Fruit fly (Drosophila melanogaster) whole organism, embryonic: ENCODE measurements around the gene Ccdc114.
A peak's percentile ranks its signal among the peaks of the same experiment; 100 is the strongest.

Source experiments
- Awh ChIP-seq: fragments of 200-800 bp; sonication (Bioruptor generic); IDR thresholded peaks from 2 replicates; pipeline ENCODE4, ENCODE4 v1.3.6; 2022; ENCODE audit warnings: missing biosample characterization, missing genetic modification characterization
- BEAF-32 ChIP-seq: fragments of 200-800 bp; sonication (Bioruptor generic); optimal IDR thresholded peaks from 3 replicates; lab custom pipeline; 2017; ENCODE audit warnings: missing biosample characterization, missing genetic modification characterization, mild to moderate bottlenecking, moderate library complexity, missing genetic modification reagents
- CG10267 ChIP-seq: fragments of 200-800 bp; sonication (Bioruptor generic); optimal IDR thresholded peaks from 2 replicates; lab custom pipeline; 2018; ENCODE audit warnings: missing biosample characterization, mild to moderate bottlenecking, missing genetic modification characterization, moderate library complexity
- CG14441 ChIP-seq: fragments of 200-800 bp; sonication (Bioruptor generic); IDR thresholded peaks from 2 replicates; pipeline ENCODE4 v1.3.6; 2022; ENCODE audit warnings: missing biosample characterization, missing genetic modification characterization
- CG1529 ChIP-seq: fragments of 200-800 bp; sonication (Bioruptor generic); optimal IDR thresholded peaks from 3 replicates; lab custom pipeline; 2018; ENCODE audit warnings: missing biosample characterization, missing genetic modification characterization
- CG15696 ChIP-seq: fragments of 200-800 bp; sonication (Bioruptor generic); optimal IDR thresholded peaks from 2 replicates; lab custom pipeline; 2019; ENCODE audit warnings: missing biosample characterization, mild to moderate bottlenecking, missing genetic modification characterization, moderate library complexity
- CG16813 ChIP-seq: fragments of 200-800 bp; sonication (Bioruptor generic); IDR thresholded peaks from 3 replicates; pipeline ENCODE4 v1.3.6; 2022; ENCODE audit warnings: missing biosample characterization, missing genetic modification characterization; ENCODE audit not compliant: partially characterized antibody
- CG17802 ChIP-seq: fragments of 200-800 bp; sonication (Bioruptor generic); optimal IDR thresholded peaks from 2 replicates; lab custom pipeline; 2018; ENCODE audit warnings: missing biosample characterization, mild to moderate bottlenecking, missing genetic modification characterization, moderate library complexity
- CG17829 ChIP-seq: fragments of 200-800 bp; optimal IDR thresholded peaks from 2 replicates; lab custom pipeline; 2019; ENCODE audit warnings: missing biosample characterization, mild to moderate bottlenecking, missing genetic modification characterization, moderate library complexity
- CG2129 ChIP-seq: fragments of 200-800 bp; sonication (Bioruptor generic); IDR thresholded peaks from 2 replicates; pipeline ENCODE4 v1.3.6; 2022; ENCODE audit warnings: missing biosample characterization, missing genetic modification characterization; ENCODE audit not compliant: partially characterized antibody
- CG3726 ChIP-seq: fragments of 200-800 bp; sonication (Bioruptor generic); IDR thresholded peaks from 3 replicates; pipeline ENCODE4, ENCODE4 v1.3.6; 2022; ENCODE audit warnings: missing biosample characterization, missing genetic modification characterization
- CG4617 ChIP-seq: fragments of 200-800 bp; sonication (Bioruptor generic); optimal IDR thresholded peaks from 3 replicates; lab custom pipeline; 2016; ENCODE audit warnings: missing biosample characterization, missing genetic modification characterization, borderline replicate concordance
- CG4820 ChIP-seq: fragments of 200-800 bp; sonication (Bioruptor generic); optimal IDR thresholded peaks from 3 replicates; lab custom pipeline; 2016; ENCODE audit warnings: missing biosample characterization, missing genetic modification characterization
- CG5953 ChIP-seq: fragments of 200-800 bp; sonication (Bioruptor generic); IDR thresholded peaks from 2 replicates; pipeline ENCODE4 v1.3.6; 2022; ENCODE audit warnings: missing biosample characterization, missing genetic modification characterization
- CG6254 ChIP-seq: fragments of 200-800 bp; sonication (Bioruptor generic); optimal IDR thresholded peaks from 3 replicates; lab custom pipeline; 2017; ENCODE audit warnings: mild to moderate bottlenecking, missing biosample characterization, missing genetic modification reagents, missing genetic modification characterization
- CG6791 ChIP-seq: fragments of 200-800 bp; sonication (Bioruptor generic); IDR thresholded peaks from 3 replicates; pipeline ENCODE4 v1.3.6; 2022; ENCODE audit warnings: missing biosample characterization, missing genetic modification characterization; ENCODE audit not compliant: partially characterized antibody
- CG6813 ChIP-seq: fragments of 200-800 bp; sonication (Bioruptor generic); optimal IDR thresholded peaks from 2 replicates; lab custom pipeline; 2017; ENCODE audit warnings: missing biosample characterization, missing genetic modification characterization, mild to moderate bottlenecking, moderate library complexity, missing genetic modification reagents
- CG7271 ChIP-seq: fragments of 200-800 bp; sonication (Bioruptor generic); optimal IDR thresholded peaks from 2 replicates; lab custom pipeline; 2018; ENCODE audit warnings: missing biosample characterization, mild to moderate bottlenecking, missing genetic modification characterization, moderate library complexity
- CG7372 ChIP-seq: fragments of 200-800 bp; sonication (Bioruptor generic); IDR thresholded peaks from 2 replicates; pipeline ENCODE4 v1.3.6; 2022; ENCODE audit warnings: missing biosample characterization, missing genetic modification characterization
- CG7963 ChIP-seq: fragments of 200-800 bp; sonication (Bioruptor generic); IDR thresholded peaks from 3 replicates; pipeline ENCODE4 v1.3.6; 2022; ENCODE audit warnings: missing biosample characterization, missing genetic modification characterization; ENCODE audit not compliant: partially characterized antibody
- Dp ChIP-seq: fragments of 200-800 bp; sonication (Bioruptor generic); optimal IDR thresholded peaks from 2 replicates; lab custom pipeline; 2018; ENCODE audit warnings: missing biosample characterization, mild to moderate bottlenecking, missing genetic modification characterization, moderate library complexity
- ERR ChIP-seq: fragments of 200-800 bp; sonication (Bioruptor generic); optimal IDR thresholded peaks from 2 replicates; lab custom pipeline; 2016; ENCODE audit warnings: missing biosample characterization, missing genetic modification characterization
- Ets97D ChIP-seq: fragments of 200-800 bp; sonication (Bioruptor generic); optimal IDR thresholded peaks from 3 replicates; lab custom pipeline; 2016; ENCODE audit warnings: missing biosample characterization, missing genetic modification characterization
- HLH4C ChIP-seq: fragments of 200-800 bp; sonication (Bioruptor generic); IDR thresholded peaks from 3 replicates; pipeline ENCODE4 v1.3.6; 2022; ENCODE audit warnings: missing biosample characterization, missing genetic modification characterization; ENCODE audit not compliant: partially characterized antibody
- HmgZ ChIP-seq: fragments of 200-800 bp; sonication (Bioruptor generic); optimal IDR thresholded peaks from 2 replicates; lab custom pipeline; 2018; ENCODE audit warnings: missing biosample characterization, mild to moderate bottlenecking, missing genetic modification characterization
- MBD-R2 ChIP-seq: fragments of 200-800 bp; sonication (Bioruptor generic); IDR thresholded peaks from 2 replicates; pipeline ENCODE4 v1.3.6; 2022; ENCODE audit warnings: missing biosample characterization, missing genetic modification characterization
- Myb ChIP-seq: fragments of 200-800 bp; sonication (Bioruptor generic); optimal IDR thresholded peaks from 2 replicates; lab custom pipeline; 2016; ENCODE audit warnings: missing biosample characterization, missing genetic modification characterization
- Neu2 ChIP-seq: fragments of 200-800 bp; sonication (Bioruptor generic); optimal IDR thresholded peaks from 3 replicates; lab custom pipeline; 2016; ENCODE audit warnings: missing biosample characterization, missing genetic modification characterization, borderline replicate concordance
- Ssrp ChIP-seq: fragments of 200-800 bp; sonication (Bioruptor generic); optimal IDR thresholded peaks from 2 replicates; lab custom pipeline; 2018; ENCODE audit warnings: missing biosample characterization, mild to moderate bottlenecking, missing genetic modification characterization, moderate library complexity
- Xbp1 ChIP-seq: fragments of 200-800 bp; sonication (Bioruptor generic); optimal IDR thresholded peaks from 3 replicates; lab custom pipeline; 2016; ENCODE audit warnings: missing biosample characterization, mild to moderate bottlenecking, missing genetic modification characterization
- ara ChIP-seq: fragments of 200-800 bp; sonication (Bioruptor generic); IDR thresholded peaks from 2 replicates; pipeline ENCODE4 v1.3.6; 2022; ENCODE audit warnings: missing biosample characterization, missing genetic modification characterization
- ash1 ChIP-seq: fragments of 200-800 bp; sonication (Bioruptor generic); optimal IDR thresholded peaks from 2 replicates; lab custom pipeline; 2018; ENCODE audit warnings: missing biosample characterization, mild to moderate bottlenecking, missing genetic modification characterization
- cad ChIP-seq: fragments of >200 bp; optimal IDR thresholded peaks from 2 replicates; lab custom pipeline; 2017; ENCODE audit warnings: missing biosample characterization, missing genetic modification characterization
- gcm2 ChIP-seq: fragments of 200-800 bp; sonication (Bioruptor generic); optimal IDR thresholded peaks from 2 replicates; lab custom pipeline; 2016; ENCODE audit warnings: missing biosample characterization, missing genetic modification characterization
- gfzf ChIP-seq: fragments of 200-800 bp; sonication (Bioruptor generic); optimal IDR thresholded peaks from 2 replicates; lab custom pipeline; 2016; ENCODE audit warnings: missing biosample characterization, mild to moderate bottlenecking, missing genetic modification characterization, moderate library complexity
- grau ChIP-seq: fragments of 200-800 bp; optimal IDR thresholded peaks from 3 replicates; lab custom pipeline; 2019; ENCODE audit warnings: missing biosample characterization, mild to moderate bottlenecking, missing genetic modification characterization, moderate library complexity
- grn ChIP-seq: fragments of 200-800 bp; sonication (Bioruptor generic); optimal IDR thresholded peaks from 3 replicates; lab custom pipeline; 2017; ENCODE audit warnings: missing biosample characterization, missing genetic modification characterization
- inv ChIP-seq: fragments of 200-800 bp; sonication (Bioruptor generic); IDR thresholded peaks from 2 replicates; pipeline ENCODE4 v1.3.6; 2022; ENCODE audit warnings: missing biosample characterization, missing genetic modification characterization; ENCODE audit not compliant: partially characterized antibody
- jing ChIP-seq: fragments of 200-800 bp; sonication (Bioruptor generic); optimal IDR thresholded peaks from 2 replicates; lab custom pipeline; 2018; ENCODE audit warnings: missing biosample characterization, mild to moderate bottlenecking, missing genetic modification characterization
- kni ChIP-seq: fragments of 200-800 bp; sonication (Bioruptor generic); optimal IDR thresholded peaks from 3 replicates; lab custom pipeline; 2017; ENCODE audit warnings: mild to moderate bottlenecking, missing biosample characterization, missing genetic modification reagents, missing genetic modification characterization
- nerfin-2 ChIP-seq: fragments of 200-800 bp; sonication (Bioruptor generic); IDR thresholded peaks from 2 replicates; pipeline ENCODE4 v1.3.6; 2022; ENCODE audit warnings: missing biosample characterization, missing genetic modification characterization; ENCODE audit not compliant: partially characterized antibody
- phol ChIP-seq: fragments of 200-800 bp; sonication (Bioruptor generic); optimal IDR thresholded peaks from 3 replicates; lab custom pipeline; 2018; ENCODE audit warnings: missing biosample characterization, mild to moderate bottlenecking, missing genetic modification characterization, moderate library complexity
- seq ChIP-seq: fragments of 200-800 bp; sonication (Bioruptor generic); IDR thresholded peaks from 2 replicates; pipeline ENCODE4 v1.3.6; 2022; ENCODE audit warnings: missing biosample characterization, missing genetic modification characterization
- trem ChIP-seq: fragments of 200-800 bp; optimal IDR thresholded peaks from 3 replicates; lab custom pipeline; 2019; ENCODE audit warnings: missing biosample characterization, mild to moderate bottlenecking, missing genetic modification characterization, moderate library complexity
- z ChIP-seq: fragments of 200-800 bp; sonication (Bioruptor generic); IDR thresholded peaks from 3 replicates; pipeline ENCODE4 v1.3.6; 2022; ENCODE audit warnings: missing biosample characterization, missing genetic modification characterization
- zen2 ChIP-seq: fragments of 200-800 bp; sonication (Bioruptor generic); IDR thresholded peaks from 3 replicates; pipeline ENCODE4 v1.3.6; 2022; ENCODE audit warnings: missing biosample characterization, missing genetic modification characterization; ENCODE audit not compliant: partially characterized antibody
- zfh1 ChIP-seq: fragments of 200-800 bp; sonication (Bioruptor generic); IDR thresholded peaks from 3 replicates; pipeline ENCODE4 v1.3.6; 2022; ENCODE audit warnings: missing biosample characterization, missing genetic modification characterization

The Ccdc114 gene

DNA sequence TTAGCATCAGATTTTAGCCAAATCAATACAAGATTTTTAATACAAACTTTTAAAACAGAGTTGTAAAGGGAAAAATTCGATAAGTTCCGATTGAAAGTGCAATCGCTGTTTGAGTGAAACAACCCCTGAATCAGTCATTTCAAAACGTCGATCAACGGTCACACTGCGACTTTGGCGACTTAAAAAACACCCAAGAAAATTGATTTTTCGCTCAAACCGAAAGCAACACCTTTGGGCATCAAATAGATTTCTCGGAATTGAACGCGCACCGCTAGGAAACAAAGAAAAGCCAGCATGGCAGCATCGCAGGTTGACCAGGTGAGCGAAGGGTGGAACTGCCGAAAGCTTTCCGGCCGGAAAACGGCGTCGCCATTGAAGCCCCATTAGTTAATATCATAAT, 19.1 kb upstream of the Ccdc114 start, which contains the start of gene Arl6IP1 (continued):
- TF ChIP-seq CG17829 (peak; percentile 15), CG7271 (tag; lab: Kevin White, UChicago) (no peak), CG6791 (peak; percentile 73), BEAF-32 (peak; percentile 51), Dp (GFP tag; lab: Kevin White, UChicago) (peak; percentile 88), z (GFP tag; lab: Robert Waterston, UW) (peak; percentile 80), CG14441 (no peak), CG6813 (GFP tag; lab: Kevin White, UChicago) (no peak), ash1 (GFP tag; lab: Kevin White, UChicago) (no peak), phol (peak; percentile 52), Xbp1 (GFP tag; lab: Kevin White, UChicago) (no peak), CG3726 (GFP tag; lab: Robert Waterston, UW) (no peak), Neu2 (GFP tag; lab: Kevin White, UChicago) (no peak), CG16813 (GFP tag; lab: Robert Waterston, UW) (peak; percentile 19; the same call in 1 of the 3 replicates), CG7963 (0 out of 3 replicates have a peak, but pooled peaks have one; percentile 39), MBD-R2 (peak; percentile 91), zfh1 (GFP tag; lab: Robert Waterston, UW) (no peak), Ssrp (tag; lab: Kevin White, UChicago) (no peak), CG15696 (tag; lab: Kevin White, UChicago) (no peak), gcm2 (GFP tag; lab: Kevin White, UChicago) (no peak), CG7372 (GFP tag; lab: Robert Waterston, UW) (no peak), Awh (GFP tag; lab: Robert Waterston, UW) (no peak), CG2129 (GFP tag; lab: Robert Waterston, UW) (0 out of 2 replicates have a peak, but pooled peaks have one; percentile 16), CG17802 (tag; lab: Kevin White, UChicago) (no peak), nerfin-2 (GFP tag; lab: Robert Waterston, UW) (peak; percentile 47; the same call in 1 of the 2 replicates), jing (no peak), CG10267 (tag; lab: Kevin White, UChicago) (peak; percentile 32), grau (tag; lab: Kevin White, UChicago) (no peak), cad (GFP tag; lab: Kevin White, UChicago) (no peak), zen2 (GFP tag; lab: Robert Waterston, UW) (peak; percentile 47; the same call in 1 of the 3 replicates), CG5953 (GFP tag; lab: Robert Waterston, UW) (no peak), inv (no peak), grn (no peak), ara (GFP tag; lab: Robert Waterston, UW) (no peak), CG6254 (GFP tag; lab: Kevin White, UChicago) (no peak), Ets97D (GFP tag; lab: Kevin White, UChicago) (peak; percentile 76), CG1529 (GFP tag; lab: Kevin White, UChicago) (no peak), trem (tag; lab: Kevin White, UChicago) (peak; percentile 59), HmgZ (tag; lab: Kevin White, UChicago) (peak; percentile 7), seq (GFP tag; lab: Robert Waterston, UW) (peak; percentile 30; the same call in 1 of the 2 replicates), HLH4C (GFP tag; lab: Robert Waterston, UW) (peak; percentile 57), gfzf (GFP tag; lab: Kevin White, UChicago) (peak; percentile 86), ERR (GFP tag; lab: Kevin White, UChicago) (no peak), CG4820 (GFP tag; lab: Kevin White, UChicago) (no peak), kni (GFP tag; lab: Kevin White, UChicago) (no peak), CG4617 (GFP tag; lab: Kevin White, UChicago) (peak; percentile 67), Myb (GFP tag; lab: Kevin White, UChicago) (peak; percentile 72)
